Worm (Caenorhabditis elegans) whole organism, early embryonic: ENCODE data around the gene F02H6.6.

ENCODE experiments used
- B0310.2 ChIP-seq: sonication (generic microtip); optimal IDR thresholded peaks from 2 replicates; lab custom pipeline; 2016; ENCODE audit warnings: mild to moderate bottlenecking, missing genetic modification characterization, missing compliant biosample characterization
- F13C5.2 ChIP-seq: sonication (generic microtip); optimal IDR thresholded peaks from 2 replicates; lab custom pipeline; 2017; ENCODE audit warnings: mild to moderate bottlenecking, missing genetic modification characterization, inconsistent platforms, missing compliant biosample characterization
- ama-1 ChIP-seq: fragments of 150-350 bp; optimal IDR thresholded peaks from 2 replicates; lab custom pipeline; 2014
- ceh-13 ChIP-seq: fragments of 200-800 bp; sonication (Bioruptor generic); optimal IDR thresholded peaks from 2 replicates; lab custom pipeline; 2018; ENCODE audit warnings: mild to moderate bottlenecking, missing genetic modification characterization, missing compliant biosample characterization
- ceh-36 ChIP-seq: sonication (generic microtip); optimal IDR thresholded peaks from 2 replicates; lab custom pipeline; 2016; ENCODE audit warnings: missing genetic modification characterization, inconsistent platforms, missing compliant biosample characterization
- ets-7 ChIP-seq: sonication (generic microtip); optimal IDR thresholded peaks from 2 replicates; lab custom pipeline; 2016; ENCODE audit warnings: missing genotype, missing genetic modification characterization, missing compliant biosample characterization
- flt-1 ChIP-seq: fragments of 200-800 bp; sonication (Bioruptor generic); IDR thresholded peaks from 2 replicates; pipeline ENCODE4 v1.3.6; 2022; ENCODE audit warnings: missing genetic modification characterization, missing compliant biosample characterization
- hmbx-1 ChIP-seq: sonication (generic microtip); optimal IDR thresholded peaks from 2 replicates; lab custom pipeline; 2016; ENCODE audit warnings: mild to moderate bottlenecking, missing genetic modification characterization, missing compliant biosample characterization
- hmg-4 ChIP-seq: fragments of 200-800 bp; sonication (Bioruptor generic); optimal IDR thresholded peaks from 2 replicates; lab custom pipeline; 2018; ENCODE audit warnings: mild to moderate bottlenecking, missing genetic modification characterization, missing compliant biosample characterization
- hnd-1 ChIP-seq: sonication (generic microtip); optimal IDR thresholded peaks from 2 replicates; lab custom pipeline; 2016; ENCODE audit warnings: missing genetic modification characterization, missing compliant biosample characterization
- pes-1 ChIP-seq: fragments of 200-800 bp; sonication (Bioruptor generic); IDR thresholded peaks from 2 replicates; pipeline ENCODE4 v1.3.6; 2022; ENCODE audit warnings: missing genetic modification reagents, missing genetic modification characterization, missing compliant biosample characterization
- sea-1 ChIP-seq: fragments of 200-800 bp; sonication (Bioruptor generic); conservative IDR thresholded peaks from 2 replicates; pipeline ENCODE4 v1.3.6; 2022; ENCODE audit warnings: missing genetic modification characterization, missing compliant biosample characterization
- tbx-37 ChIP-seq: fragments of 200-800 bp; sonication (Bioruptor generic); conservative IDR thresholded peaks from 2 replicates; pipeline ENCODE4 v1.3.6; 2022; ENCODE audit warnings: missing genetic modification reagents, missing genetic modification characterization, missing compliant biosample characterization
- tra-4 ChIP-seq: sonication (generic microtip); optimal IDR thresholded peaks from 2 replicates; lab custom pipeline; 2017; ENCODE audit warnings: missing genetic modification characterization, missing compliant biosample characterization

ce11 chrIV:14203162-14203561, 27.5 kb downstream of the F02H6.6 start, which contains the start of gene F02H6.3:
- TF ChIP-seq ama-1 (lab: Kevin White, UChicago) (no peak), tra-4 (tag; lab: Kevin White, UChicago) (no peak), sea-1 (GFP tag; lab: Robert Waterston, UW) (no peak), ets-7 (tag; lab: Kevin White, UChicago) (no peak), B0310.2 (tag; lab: Kevin White, UChicago) (no peak), ceh-36 (tag; lab: Kevin White, UChicago) (no peak), tbx-37 (no peak), hmbx-1 (tag; lab: Kevin White, UChicago) (no peak), pes-1 (GFP tag; lab: Robert Waterston, UW) (no peak), F13C5.2 (no peak), ceh-13 (GFP tag; lab: Kevin White, UChicago) (no peak), flt-1 (GFP tag; lab: Robert Waterston, UW) (no peak), hnd-1 (no peak), hmg-4 (GFP tag; lab: Kevin White, UChicago) (no peak)
